Worm (Caenorhabditis elegans): Measurements from ENCODE around the gene ZK757.10.

ce11 chrIII:9910608-9911479, 33.8 kb downstream of the ZK757.10 start, which contains the start of the genes cyld-1 and F40F12.9:
- TF ChIP-seq F49E8.2 (tag; optimal IDR thresholded peaks at IDR 0.05; ENCODE audit: insufficient read depth) (no peak), Y53G8AR.9 (GFP tag; conservative IDR thresholded peaks at IDR 0.05) (no peak), D2030.7 (GFP tag; IDR thresholded peaks at IDR 0.05) (peak; percentile 50), mcd-1 (GFP tag; IDR thresholded peaks at IDR 0.05) (no peak), Y56A3A.18 (GFP tag; IDR thresholded peaks at IDR 0.05) (no peak), mxl-1 (tag; optimal IDR thresholded peaks at IDR 0.05) (no peak), let-526 (GFP tag; IDR thresholded peaks at IDR 0.05) (no peak), rcor-1 (GFP tag; IDR thresholded peaks at IDR 0.05) (no peak), rec-8 (tag; optimal IDR thresholded peaks at IDR 0.05) (no peak), cebp-1 (GFP tag; IDR thresholded peaks at IDR 0.05) (no peak), cebp-1 (tag; optimal IDR thresholded peaks at IDR 0.05) (peak; percentile 35), unc-62 (GFP tag; optimal IDR thresholded peaks at IDR 0.05) (no peak), B0261.1 (tag; optimal IDR thresholded peaks at IDR 0.05) (no peak), dox-1 (GFP tag; IDR thresholded peaks at IDR 0.05) (no peak)

All from whole organism, young adult.